Worm (Caenorhabditis elegans) whole organism, L2 larva: ENCODE data around the gene B0281.6.

Source experiments
- F13H6.1 ChIP-seq: sonication (generic microtip); optimal IDR thresholded peaks from 2 replicates; lab custom pipeline; 2016; ENCODE audit warnings: missing genetic modification characterization, missing compliant biosample characterization
- R02D3.7 ChIP-seq: fragments of 150-350 bp; optimal IDR thresholded peaks from 2 replicates; lab custom pipeline; 2014; ENCODE audit warnings: missing biosample characterization, missing genetic modification characterization
- ama-1 ChIP-seq: fragments of 150-350 bp; optimal IDR thresholded peaks from 2 replicates; lab custom pipeline; 2018; ENCODE audit warnings: inconsistent platforms
- ceh-16 ChIP-seq: fragments of 150-350 bp; optimal IDR thresholded peaks from 2 replicates; lab custom pipeline; 2014; ENCODE audit warnings: missing biosample characterization, missing genetic modification characterization
- ceh-82 ChIP-seq: fragments of 150-350 bp; optimal IDR thresholded peaks from 2 replicates; lab custom pipeline; 2014; ENCODE audit warnings: missing biosample characterization, missing genetic modification characterization
- elt-1 ChIP-seq: fragments of 150-350 bp; optimal IDR thresholded peaks from 2 replicates; lab custom pipeline; 2014; ENCODE audit warnings: missing biosample characterization, missing genetic modification characterization
- lsy-2 ChIP-seq, 2 experiments: fragments of 150-350 bp in 1 of 2; sonication (generic microtip) in 1 of 2; optimal IDR thresholded peaks; 2 replicates each; lab custom pipeline; 2014 to 2017; ENCODE audit warnings: missing biosample characterization in 2 of 2, missing genetic modification characterization in 2 of 2
- nhr-10 ChIP-seq: sonication (generic microtip); optimal IDR thresholded peaks from 2 replicates; lab custom pipeline; 2017; ENCODE audit warnings: missing biosample characterization, missing genetic modification characterization
- nhr-11 ChIP-seq: fragments of 150-350 bp; optimal IDR thresholded peaks from 2 replicates; lab custom pipeline; 2014; ENCODE audit warnings: missing biosample characterization, missing genetic modification characterization
- nhr-237 ChIP-seq: fragments of 150-350 bp; optimal IDR thresholded peaks from 2 replicates; lab custom pipeline; 2014; ENCODE audit warnings: missing biosample characterization, missing genetic modification characterization
- snpc-4 ChIP-seq: fragments of 150-350 bp; optimal IDR thresholded peaks from 2 replicates; lab custom pipeline; 2014; ENCODE audit warnings: missing biosample characterization, missing genetic modification characterization
- unc-39 ChIP-seq: fragments of 150-350 bp; optimal IDR thresholded peaks from 2 replicates; lab custom pipeline; 2014; ENCODE audit warnings: missing biosample characterization, missing genetic modification characterization

ce11 chrII:2324956-2325355 lies 22.7 kb upstream of the B0281.6 start, which contains the start of gene ZK1240.11:
- TF ChIP-seq ama-1 (lab: Kevin White, UChicago) (no peak), nhr-237 (tag; lab: Kevin White, UChicago) (no peak), ceh-82 (tag; lab: Kevin White, UChicago) (no peak), nhr-11 (no peak), R02D3.7 (tag; lab: Kevin White, UChicago) (no peak), unc-39 (no peak), snpc-4 (tag; lab: Kevin White, UChicago) (no peak), nhr-10 (tag; lab: Kevin White, UChicago) (no peak), lsy-2 (tag; optimal IDR thresholded peaks at IDR 0.05; lab: Kevin White, UChicago) (no peak), F13H6.1 (tag; lab: Kevin White, UChicago) (no peak), ceh-16 (tag; lab: Kevin White, UChicago) (no peak), elt-1 (tag; lab: Kevin White, UChicago) (no peak)
